Fruit fly (Drosophila melanogaster) whole organism, pupa: ENCODE measurements around the gene CG17707.

Experiments used
- CG10348 ChIP-seq: fragments of 200-800 bp; sonication (Bioruptor generic); IDR thresholded peaks from 2 replicates; pipeline ENCODE4 v1.3.6; 2022; ENCODE audit warnings: missing biosample characterization, missing genetic modification characterization
- CG12605 ChIP-seq: fragments of 200-800 bp; sonication (Bioruptor generic); IDR thresholded peaks from 2 replicates; pipeline ENCODE4 v1.3.6; 2022; ENCODE audit warnings: missing biosample characterization, missing genetic modification characterization
- CG13204 ChIP-seq: fragments of 200-800 bp; sonication (Bioruptor generic); optimal IDR thresholded peaks from 2 replicates; lab custom pipeline; 2018; ENCODE audit warnings: missing biosample characterization, mild to moderate bottlenecking, missing genetic modification characterization, moderate library complexity
- CG14655 ChIP-seq: fragments of 200-800 bp; sonication (Bioruptor generic); optimal IDR thresholded peaks from 3 replicates; lab custom pipeline; 2017; ENCODE audit warnings: mild to moderate bottlenecking, missing biosample characterization, missing genetic modification reagents, missing genetic modification characterization
- CG15710 ChIP-seq: fragments of 200-800 bp; sonication (Bioruptor generic); optimal IDR thresholded peaks from 2 replicates; lab custom pipeline; 2018; ENCODE audit warnings: missing biosample characterization, mild to moderate bottlenecking, missing genetic modification characterization, moderate library complexity
- CG17806 ChIP-seq: fragments of 200-800 bp; sonication (Bioruptor generic); optimal IDR thresholded peaks from 2 replicates; lab custom pipeline; 2018; ENCODE audit warnings: missing biosample characterization, mild to moderate bottlenecking, missing genetic modification characterization, moderate library complexity
- CG32121 ChIP-seq: fragments of 200-800 bp; sonication (Bioruptor generic); IDR thresholded peaks from 2 replicates; pipeline ENCODE4 v1.3.6; 2022; ENCODE audit warnings: missing biosample characterization, missing genetic modification characterization
- CG34367 ChIP-seq: fragments of 200-800 bp; sonication (Bioruptor generic); optimal IDR thresholded peaks from 2 replicates; lab custom pipeline; 2018; ENCODE audit warnings: missing biosample characterization, mild to moderate bottlenecking, missing genetic modification characterization
- CG4496 ChIP-seq: fragments of 200-800 bp; sonication (Bioruptor generic); IDR thresholded peaks from 3 replicates; pipeline ENCODE4 v1.3.6; 2022; ENCODE audit warnings: missing biosample characterization, missing genetic modification characterization
- CG8159 ChIP-seq: fragments of 200-800 bp; sonication (Bioruptor generic); optimal IDR thresholded peaks from 3 replicates; lab custom pipeline; 2018; ENCODE audit warnings: missing biosample characterization, mild to moderate bottlenecking, missing genetic modification characterization, moderate library complexity
- CG8301 ChIP-seq: fragments of 200-800 bp; sonication (Bioruptor generic); optimal IDR thresholded peaks from 2 replicates; lab custom pipeline; 2018; ENCODE audit warnings: missing biosample characterization, mild to moderate bottlenecking, missing genetic modification characterization
- CG9948 ChIP-seq: fragments of 200-800 bp; sonication (Bioruptor generic); optimal IDR thresholded peaks from 2 replicates; lab custom pipeline; 2018; ENCODE audit warnings: missing biosample characterization, mild to moderate bottlenecking, missing genetic modification characterization, moderate library complexity
- D1 ChIP-seq: fragments of 200-800 bp; sonication (Bioruptor generic); optimal IDR thresholded peaks from 2 replicates; lab custom pipeline; 2018; ENCODE audit warnings: missing biosample characterization, mild to moderate bottlenecking, missing genetic modification characterization, moderate library complexity
- EcR ChIP-seq: fragments of 200-800 bp; sonication (Bioruptor generic); optimal IDR thresholded peaks from 3 replicates; lab custom pipeline; 2019; ENCODE audit warnings: missing biosample characterization, missing genetic modification characterization, mild to moderate bottlenecking, moderate library complexity, missing genetic modification reagents
- Ets98B ChIP-seq: fragments of 200-800 bp; sonication (Bioruptor generic); IDR thresholded peaks from 2 replicates; pipeline ENCODE4 v1.3.6; 2022; ENCODE audit warnings: missing biosample characterization, missing genetic modification characterization
- Pif1A ChIP-seq: fragments of 200-800 bp; sonication (Bioruptor generic); optimal IDR thresholded peaks from 3 replicates; lab custom pipeline; 2016; ENCODE audit warnings: missing biosample characterization, missing genetic modification characterization
- Pif1B ChIP-seq: fragments of 200-800 bp; sonication (Bioruptor generic); optimal IDR thresholded peaks from 3 replicates; lab custom pipeline; 2016; ENCODE audit warnings: missing biosample characterization, missing genetic modification characterization
- Snoo ChIP-seq: fragments of 200-800 bp; sonication (Bioruptor generic); optimal IDR thresholded peaks from 3 replicates; lab custom pipeline; 2017; ENCODE audit warnings: missing biosample characterization, mild to moderate bottlenecking, missing genetic modification characterization, inconsistent platforms
- fd96Ca ChIP-seq: fragments of 200-800 bp; sonication (Bioruptor generic); IDR thresholded peaks from 3 replicates; pipeline ENCODE4 v1.3.6; 2022; ENCODE audit warnings: missing biosample characterization, missing genetic modification characterization
- gl ChIP-seq: fragments of 200-800 bp; sonication (Bioruptor generic); optimal IDR thresholded peaks from 2 replicates; lab custom pipeline; 2018; ENCODE audit warnings: missing biosample characterization, mild to moderate bottlenecking, missing genetic modification characterization
- rn ChIP-seq: fragments of 200-800 bp; sonication (Bioruptor generic); IDR thresholded peaks from 2 replicates; pipeline ENCODE4 v1.3.6; 2022; ENCODE audit warnings: missing biosample characterization, missing genetic modification characterization

CG17707 gene

dm6 chrX:148326-148725 is at the start of gene CG17707:
CG17707 (minus strand) TSS chrX:148426.
- TF ChIP-seq Ets98B (GFP tag; lab: Robert Waterston, UW), result peak; percentile 48
- no peak for TF ChIP-seq D1 (tag; lab: Kevin White, UChicago)
- TF ChIP-seq gl (tag; lab: Kevin White, UChicago), result no peak
- no peak for TF ChIP-seq EcR (GFP tag; lab: Kevin White, UChicago)
- TF ChIP-seq CG8159, result no peak
- TF ChIP-seq CG32121 (GFP tag; lab: Robert Waterston, UW), result no peak
- no peak for TF ChIP-seq CG4496 (GFP tag; lab: Robert Waterston, UW)
- no peak for TF ChIP-seq CG15710 (tag; lab: Kevin White, UChicago)
- peak; percentile 13; the same call in 1 of the 3 replicates for TF ChIP-seq fd96Ca (GFP tag; lab: Robert Waterston, UW)
- no peak for TF ChIP-seq CG10348
- TF ChIP-seq rn (GFP tag; lab: Robert Waterston, UW), result no peak
- TF ChIP-seq Pif1A (GFP tag; lab: Kevin White, UChicago), result no peak
- no peak for TF ChIP-seq Pif1B (GFP tag; lab: Kevin White, UChicago)

dm6 chrX:191046-191445 is 42.8 kb upstream of the CG17707 start:
- TF ChIP-seq CG8301 (tag; lab: Kevin White, UChicago), result peak; percentile 44
- TF ChIP-seq Pif1A (GFP tag; lab: Kevin White, UChicago), result no peak
- peak; percentile 69 for TF ChIP-seq CG14655 (GFP tag; lab: Kevin White, UChicago)
- no peak for TF ChIP-seq CG4496 (GFP tag; lab: Robert Waterston, UW)
- TF ChIP-seq CG17806 (tag; lab: Kevin White, UChicago), result peak; percentile 8
- TF ChIP-seq CG9948, result peak; percentile 37
- no peak for TF ChIP-seq fd96Ca (GFP tag; lab: Robert Waterston, UW)
- TF ChIP-seq Pif1B (GFP tag; lab: Kevin White, UChicago), result peak; percentile 6

dm6 chrX:180462-180861 is 32.2 kb upstream of the CG17707 start:
- TF ChIP-seq rn (GFP tag; lab: Robert Waterston, UW) (no peak), EcR (GFP tag; lab: Kevin White, UChicago) (peak; percentile 58), CG14655 (GFP tag; lab: Kevin White, UChicago) (no peak), Ets98B (GFP tag; lab: Robert Waterston, UW) (no peak), Pif1A (GFP tag; lab: Kevin White, UChicago) (no peak), CG8159 (no peak), CG10348 (no peak)

dm6 chrX:175542-176197 is 27.4 kb upstream of the CG17707 start:
- TF ChIP-seq CG9948 (peak; percentile 75), Pif1A (GFP tag; lab: Kevin White, UChicago) (peak; percentile 78), CG15710 (tag; lab: Kevin White, UChicago) (peak; percentile 58), CG8301 (tag; lab: Kevin White, UChicago) (peak; percentile 90), gl (tag; lab: Kevin White, UChicago) (peak; percentile 16), fd96Ca (GFP tag; lab: Robert Waterston, UW) (no peak), CG4496 (GFP tag; lab: Robert Waterston, UW) (0 out of 3 replicates have a peak, but pooled peaks have one; percentile 42), EcR (GFP tag; lab: Kevin White, UChicago) (no peak), CG10348 (no peak), CG17806 (tag; lab: Kevin White, UChicago) (peak; percentile 68), Ets98B (GFP tag; lab: Robert Waterston, UW) (peak; percentile 34), D1 (tag; lab: Kevin White, UChicago) (no peak), Snoo (tag; lab: Kevin White, UChicago) (peak; percentile 69), CG34367 (tag; lab: Kevin White, UChicago) (peak; percentile 51), CG13204 (GFP tag; lab: Kevin White, UChicago) (no peak), CG32121 (GFP tag; lab: Robert Waterston, UW) (no peak), Pif1B (GFP tag; lab: Kevin White, UChicago) (peak; percentile 73), CG12605 (GFP tag; lab: Robert Waterston, UW) (no peak), CG8159 (peak; percentile 65), CG14655 (GFP tag; lab: Kevin White, UChicago) (peak; percentile 92), rn (GFP tag; lab: Robert Waterston, UW) (no peak)

dm6 chrX:173544-173943 is 25.3 kb upstream of the CG17707 start:
- TF ChIP-seq gl (tag; lab: Kevin White, UChicago) (no peak), CG17806 (tag; lab: Kevin White, UChicago) (no peak), CG32121 (GFP tag; lab: Robert Waterston, UW) (no peak), Snoo (tag; lab: Kevin White, UChicago) (peak; percentile 28), CG8159 (no peak), CG13204 (GFP tag; lab: Kevin White, UChicago) (no peak), CG8301 (tag; lab: Kevin White, UChicago) (peak; percentile 21), Pif1A (GFP tag; lab: Kevin White, UChicago) (peak; percentile 10), CG4496 (GFP tag; lab: Robert Waterston, UW) (0 out of 3 replicates have a peak, but pooled peaks have one; percentile 33), CG15710 (tag; lab: Kevin White, UChicago) (no peak), CG10348 (no peak), CG12605 (GFP tag; lab: Robert Waterston, UW) (no peak), Ets98B (GFP tag; lab: Robert Waterston, UW) (0 out of 2 replicates have a peak, but pooled peaks have one; percentile 11), D1 (tag; lab: Kevin White, UChicago) (no peak), CG14655 (GFP tag; lab: Kevin White, UChicago) (peak; percentile 34), fd96Ca (GFP tag; lab: Robert Waterston, UW) (no peak), rn (GFP tag; lab: Robert Waterston, UW) (no peak), CG34367 (tag; lab: Kevin White, UChicago) (no peak), EcR (GFP tag; lab: Kevin White, UChicago) (no peak), Pif1B (GFP tag; lab: Kevin White, UChicago) (peak; percentile 11), CG9948 (no peak)
- TF ChIP-seq, all 21 proteins: peak for 7
